Worm (Caenorhabditis elegans) whole organism, L1 larva: ENCODE data around the gene Y57G11C.22.

Experiments
- C04F5.9 ChIP-seq: sonication (generic microtip); optimal IDR thresholded peaks from 2 replicates; lab custom pipeline; 2016; ENCODE audit warnings: missing genetic modification characterization, missing compliant biosample characterization
- C16A3.4 ChIP-seq: fragments of 150-350 bp; optimal IDR thresholded peaks from 2 replicates; lab custom pipeline; 2014; ENCODE audit warnings: missing biosample characterization, missing genetic modification characterization
- C34B4.2 ChIP-seq: sonication (generic microtip); optimal IDR thresholded peaks from 2 replicates; lab custom pipeline; 2017; ENCODE audit warnings: mild to moderate bottlenecking, missing genetic modification characterization, missing compliant biosample characterization
- Y116A8C.19 ChIP-seq: sonication (generic microtip); optimal IDR thresholded peaks from 2 replicates; lab custom pipeline; 2016; ENCODE audit warnings: missing compliant biosample characterization, missing genetic modification characterization, borderline replicate concordance
- alr-1 ChIP-seq: fragments of 200-800 bp; sonication (Bioruptor generic); optimal IDR thresholded peaks from 2 replicates; lab custom pipeline; 2018; ENCODE audit warnings: borderline replicate concordance, mild to moderate bottlenecking, missing genetic modification characterization, missing compliant biosample characterization
- ama-1 ChIP-seq: fragments of 150-350 bp; optimal IDR thresholded peaks from 2 replicates; lab custom pipeline; 2014
- blmp-1 ChIP-seq: fragments of 150-350 bp; optimal IDR thresholded peaks from 2 replicates; lab custom pipeline; 2014; ENCODE audit warnings: missing biosample characterization, missing genetic modification characterization
- ceh-63 ChIP-seq: fragments of 200-800 bp; sonication (Bioruptor generic); optimal IDR thresholded peaks from 2 replicates; lab custom pipeline; 2018; ENCODE audit warnings: mild to moderate bottlenecking, missing genetic modification characterization, missing compliant biosample characterization
- ceh-8 ChIP-seq: fragments of 200-800 bp; sonication (Bioruptor generic); optimal IDR thresholded peaks from 2 replicates; lab custom pipeline; 2018; ENCODE audit warnings: mild to moderate bottlenecking, missing genetic modification characterization, moderate library complexity, missing compliant biosample characterization
- ceh-82 ChIP-seq, 3 experiments: fragments of 150-350 bp in 1 of 3; sonication (generic microtip) in 2 of 3; optimal IDR thresholded peaks; 2 replicates each; lab custom pipeline; 2014 to 2017; ENCODE audit warnings: missing biosample characterization in 3 of 3, missing genetic modification characterization in 3 of 3
- ceh-90 ChIP-seq: sonication (generic microtip); optimal IDR thresholded peaks from 2 replicates; lab custom pipeline; 2016; ENCODE audit warnings: missing genetic modification characterization, missing compliant biosample characterization
- ces-1 ChIP-seq: fragments of 150-350 bp; optimal IDR thresholded peaks from 2 replicates; lab custom pipeline; 2014; ENCODE audit warnings: missing biosample characterization, missing genetic modification reagents, missing genetic modification characterization
- dpl-1 ChIP-seq, 3 experiments: fragments of 150-350 bp in 2 of 3; sonication (generic microtip) in 1 of 3; optimal IDR thresholded peaks; 2 replicates each; lab custom pipeline; 2014 to 2017; ENCODE audit warnings: missing biosample characterization in 3 of 3, missing genetic modification characterization in 3 of 3, missing genetic modification reagents in 3 of 3
- dsc-1 ChIP-seq: sonication (generic microtip); optimal IDR thresholded peaks from 2 replicates; lab custom pipeline; 2016; ENCODE audit warnings: mild to moderate bottlenecking, missing genetic modification characterization, missing compliant biosample characterization
- efl-1 ChIP-seq, 4 experiments: fragments of 150-350 bp; optimal IDR thresholded peaks in 3 of 4; peaks in 1 of 4; 1 replicate in 1 of 4; 2 replicates in 3 of 4; lab custom pipeline; 2014; ENCODE audit warnings: missing biosample characterization in 2 of 4, missing genetic modification characterization in 2 of 4, missing genetic modification reagents in 2 of 4
- egl-13 ChIP-seq: sonication (generic microtip); optimal IDR thresholded peaks from 2 replicates; lab custom pipeline; 2016; ENCODE audit warnings: missing genotype, missing genetic modification reagents, missing genetic modification characterization, missing compliant biosample characterization
- elt-3 ChIP-seq, 6 experiments: fragments of 150-350 bp in 1 of 6; sonication (generic microtip); optimal IDR thresholded peaks; 2 replicates each; lab custom pipeline; 2017 to 2018; ENCODE audit warnings: missing biosample characterization in 6 of 6, missing genetic modification characterization in 6 of 6, inconsistent platforms in 1 of 6
- ets-5 ChIP-seq: fragments of 200-800 bp; sonication (Bioruptor generic); IDR thresholded peaks from 2 replicates; pipeline ENCODE4 v1.3.6; 2022; ENCODE audit warnings: missing genetic modification characterization, missing compliant biosample characterization
- fkh-10 ChIP-seq: sonication (generic microtip); optimal IDR thresholded peaks from 2 replicates; lab custom pipeline; 2017; ENCODE audit warnings: missing biosample characterization, missing genetic modification reagents, missing genetic modification characterization
- fos-1 ChIP-seq: fragments of 150-350 bp; optimal IDR thresholded peaks from 2 replicates; lab custom pipeline; 2014; ENCODE audit warnings: missing biosample characterization, missing genetic modification characterization
- hpl-2 ChIP-seq: fragments of 150-350 bp; optimal IDR thresholded peaks from 2 replicates; lab custom pipeline; 2014; ENCODE audit warnings: missing biosample characterization, missing genetic modification reagents, missing genetic modification characterization
- irx-1 ChIP-seq: sonication (generic microtip); optimal IDR thresholded peaks from 2 replicates; lab custom pipeline; 2016; ENCODE audit warnings: missing genetic modification characterization, missing compliant biosample characterization
- jun-1 ChIP-seq: fragments of 150-350 bp; optimal IDR thresholded peaks from 2 replicates; lab custom pipeline; 2014; ENCODE audit warnings: missing biosample characterization, missing genetic modification reagents, missing genetic modification characterization
- lin-13 ChIP-seq: fragments of 150-350 bp; optimal IDR thresholded peaks from 2 replicates; lab custom pipeline; 2014; ENCODE audit warnings: missing biosample characterization, missing genetic modification reagents, missing genetic modification characterization
- lin-14 ChIP-seq: fragments of 200-800 bp; sonication (Bioruptor generic); optimal IDR thresholded peaks from 2 replicates; lab custom pipeline; 2018; ENCODE audit warnings: mild to moderate bottlenecking, missing genetic modification characterization, moderate library complexity, missing compliant biosample characterization
- lin-15B ChIP-seq: fragments of 150-350 bp; sonication (generic microtip); optimal IDR thresholded peaks from 3 replicates; lab custom pipeline; 2014; ENCODE audit warnings: missing biosample characterization, missing genetic modification characterization
- lin-35 ChIP-seq, 2 experiments: fragments of 150-350 bp; optimal IDR thresholded peaks; 2 replicates each; lab custom pipeline; 2014; ENCODE audit warnings: missing biosample characterization in 2 of 2, missing genetic modification characterization in 2 of 2, missing genetic modification reagents in 2 of 2
- lin-39 ChIP-seq: fragments of 150-350 bp; optimal IDR thresholded peaks from 2 replicates; lab custom pipeline; 2014; ENCODE audit warnings: missing biosample characterization, missing genetic modification reagents, missing genetic modification characterization
- lir-3 ChIP-seq: sonication (generic microtip); optimal IDR thresholded peaks from 2 replicates; lab custom pipeline; 2016; ENCODE audit warnings: mild to moderate bottlenecking, missing genetic modification characterization, moderate library complexity, missing compliant biosample characterization; ENCODE audit not compliant: poor library complexity
- lsy-2 ChIP-seq, 2 experiments: fragments of 150-350 bp; optimal IDR thresholded peaks; 2 replicates each; lab custom pipeline; 2014; ENCODE audit warnings: missing biosample characterization in 2 of 2, missing genetic modification characterization in 2 of 2
- mdl-1 ChIP-seq, 2 experiments: fragments of 150-350 bp; optimal IDR thresholded peaks; 2 replicates each; lab custom pipeline; 2014 to 2017; ENCODE audit warnings: missing biosample characterization in 2 of 2, missing genetic modification characterization in 2 of 2, inconsistent platforms in 1 of 2
- mep-1 ChIP-seq: fragments of 150-350 bp; optimal IDR thresholded peaks from 2 replicates; lab custom pipeline; 2014; ENCODE audit warnings: missing biosample characterization, missing genetic modification characterization
- nhr-11 ChIP-seq: fragments of 150-350 bp; optimal IDR thresholded peaks from 2 replicates; lab custom pipeline; 2014; ENCODE audit warnings: missing biosample characterization, missing genetic modification characterization
- nhr-19 ChIP-seq: fragments of 200-800 bp; sonication (Bioruptor generic); conservative IDR thresholded peaks from 2 replicates; pipeline ENCODE4 v1.3.6; 2022; ENCODE audit warnings: missing genetic modification characterization, missing compliant biosample characterization
- nhr-237 ChIP-seq: fragments of 150-350 bp; optimal IDR thresholded peaks from 2 replicates; lab custom pipeline; 2014; ENCODE audit warnings: missing biosample characterization, missing genetic modification characterization
- nhr-28 ChIP-seq: fragments of 150-350 bp; optimal IDR thresholded peaks from 2 replicates; lab custom pipeline; 2014; ENCODE audit warnings: missing biosample characterization, missing genetic modification characterization
- nhr-71 ChIP-seq: sonication (generic microtip); optimal IDR thresholded peaks from 2 replicates; lab custom pipeline; 2016; ENCODE audit warnings: mild to moderate bottlenecking, missing genetic modification characterization, moderate library complexity, missing compliant biosample characterization
- nhr-76 ChIP-seq: sonication (generic microtip); optimal IDR thresholded peaks from 2 replicates; lab custom pipeline; 2017; ENCODE audit warnings: missing biosample characterization, missing genetic modification characterization
- nhr-77 ChIP-seq: fragments of 150-350 bp; optimal IDR thresholded peaks from 2 replicates; lab custom pipeline; 2014; ENCODE audit warnings: missing biosample characterization, missing genetic modification characterization
- nhr-85 ChIP-seq: sonication (generic microtip); peaks from one replicate; lab custom pipeline; 2016; ENCODE audit warnings: missing genetic modification characterization, inconsistent platforms, missing compliant biosample characterization
- nhr-90 ChIP-seq: sonication (generic microtip); optimal IDR thresholded peaks from 2 replicates; lab custom pipeline; 2016; ENCODE audit warnings: mild to moderate bottlenecking, missing genetic modification characterization, missing compliant biosample characterization; ENCODE audit not compliant: poor library complexity
- pax-3 ChIP-seq: fragments of 200-800 bp; sonication (Bioruptor generic); optimal IDR thresholded peaks from 2 replicates; lab custom pipeline; 2018; ENCODE audit warnings: mild to moderate bottlenecking, missing genetic modification characterization, moderate library complexity, missing compliant biosample characterization
- snu-23 ChIP-seq: sonication (generic microtip); optimal IDR thresholded peaks from 2 replicates; lab custom pipeline; 2016; ENCODE audit warnings: missing genetic modification characterization, missing compliant biosample characterization
- swsn-7 ChIP-seq: sonication (generic microtip); optimal IDR thresholded peaks from 2 replicates; lab custom pipeline; 2016; ENCODE audit warnings: missing genetic modification characterization, missing compliant biosample characterization
- tbx-2 ChIP-seq: sonication (generic microtip); optimal IDR thresholded peaks from 2 replicates; lab custom pipeline; 2016; ENCODE audit warnings: missing genetic modification characterization, missing compliant biosample characterization
- unc-62 ChIP-seq: fragments of 150-350 bp; optimal IDR thresholded peaks from 2 replicates; lab custom pipeline; 2014; ENCODE audit warnings: missing biosample characterization, missing genetic modification reagents, missing genetic modification characterization
- unc-98 ChIP-seq: fragments of 200-800 bp; sonication (Bioruptor generic); IDR thresholded peaks from 2 replicates; pipeline ENCODE4 v1.3.6; 2022; ENCODE audit warnings: missing genetic modification characterization, missing compliant biosample characterization
- xbp-1 ChIP-seq: sonication (generic microtip); optimal IDR thresholded peaks from 2 replicates; lab custom pipeline; 2016; ENCODE audit warnings: missing genetic modification characterization, missing compliant biosample characterization
- zip-4 ChIP-seq: fragments of 200-800 bp; sonication (Bioruptor generic); optimal IDR thresholded peaks from 2 replicates; lab custom pipeline; 2018; ENCODE audit warnings: mild to moderate bottlenecking, missing genetic modification characterization, moderate library complexity, missing compliant biosample characterization
- ztf-11 ChIP-seq, 2 experiments: sonication (generic microtip); optimal IDR thresholded peaks; 2 replicates each; lab custom pipeline; 2016 to 2017; ENCODE audit warnings: missing genetic modification characterization in 2 of 2, missing biosample characterization in 1 of 2, missing compliant biosample characterization in 1 of 2

Y57G11C.22 gene

ce11 chrIV:14872320-14872719 is 35.3 kb downstream of the Y57G11C.22 start (continued):
- no peak for TF ChIP-seq alr-1
- TF ChIP-seq ets-5 (GFP tag; lab: Robert Waterston, UW), result no peak
- no peak for TF ChIP-seq unc-98
- peak; percentile 4 to 34 (median 20) for TF ChIP-seq dpl-1 (GFP tag; optimal IDR thresholded peaks at IDR 0.05; lab: Kevin White, UChicago)
- peak; percentile 48 to 59 for TF ChIP-seq efl-1 (optimal IDR thresholded peaks at IDR 0.05; lab: Kevin White, UChicago)
- peak in 1 of 2 experiments; percentile 95 for TF ChIP-seq efl-1 (GFP tag; optimal IDR thresholded peaks at IDR 0.05 in 1 of 2; lab: Kevin White, UChicago)
- no peak for TF ChIP-seq ces-1
- TF ChIP-seq Y116A8C.19, result no peak
- peak; percentile 96 for TF ChIP-seq nhr-85 (tag; lab: Kevin White, UChicago)
- no peak for TF ChIP-seq ama-1 (lab: Kevin White, UChicago)
- TF ChIP-seq nhr-19 (GFP tag; lab: Robert Waterston, UW), result peak; percentile 59
- TF ChIP-seq lin-15B, result no peak
- TF ChIP-seq xbp-1 (tag; lab: Kevin White, UChicago), result peak; percentile 43
- no peak for TF ChIP-seq hpl-2 (GFP tag; lab: Kevin White, UChicago)
- TF ChIP-seq jun-1 (tag; lab: Kevin White, UChicago), result peak; percentile 2
- TF ChIP-seq nhr-76 (tag; lab: Kevin White, UChicago), result no peak
- no peak for TF ChIP-seq nhr-28 (tag; lab: Kevin White, UChicago)
- no peak for TF ChIP-seq irx-1 (tag; lab: Kevin White, UChicago)
- no peak for TF ChIP-seq unc-62 (GFP tag; lab: Kevin White, UChicago)
- no peak for TF ChIP-seq ceh-90 (tag; lab: Kevin White, UChicago)
- TF ChIP-seq mdl-1 (tag; optimal IDR thresholded peaks at IDR 0.05; lab: Kevin White, UChicago), result peak in 1 of 2 experiments; percentile 55
- no peak for TF ChIP-seq ceh-8
- TF ChIP-seq nhr-77 (tag; lab: Kevin White, UChicago), result peak; percentile 78
- peak in 1 of 2 experiments; percentile 41 for TF ChIP-seq ztf-11 (tag; optimal IDR thresholded peaks at IDR 0.05; lab: Kevin White, UChicago)
- TF ChIP-seq fkh-10 (GFP tag; lab: Kevin White, UChicago), result no peak
- TF ChIP-seq lin-39 (tag; lab: Kevin White, UChicago), result no peak
- TF ChIP-seq lin-13 (GFP tag; lab: Kevin White, UChicago), result peak; percentile 46
- TF ChIP-seq egl-13 (tag; lab: Kevin White, UChicago), result no peak
- TF ChIP-seq dsc-1 (tag; lab: Kevin White, UChicago), result no peak

ce11 chrIV:14874926-14875570 is 38.0 kb downstream of the Y57G11C.22 start:
- TF ChIP-seq lir-3 (tag; lab: Kevin White, UChicago) (no peak), C16A3.4 (tag; lab: Kevin White, UChicago) (peak; percentile 8), nhr-71 (tag; lab: Kevin White, UChicago) (peak; percentile 55), nhr-90 (tag; lab: Kevin White, UChicago) (peak; percentile 72), tbx-2 (tag; lab: Kevin White, UChicago) (peak; percentile 52), nhr-19 (GFP tag; lab: Robert Waterston, UW) (peak; percentile 40), pax-3 (no peak), lin-35 (GFP tag; optimal IDR thresholded peaks at IDR 0.05; lab: Kevin White, UChicago) (peak; percentile 20 to 56), snu-23 (peak; percentile 30), fos-1 (peak; percentile 2), elt-3 (tag; optimal IDR thresholded peaks at IDR 0.05; lab: Kevin White, UChicago) (peak in 2 of 6 experiments; percentile 1 to 52), nhr-11 (no peak), blmp-1 (tag; lab: Kevin White, UChicago) (peak; percentile 55), alr-1 (no peak), zip-4 (GFP tag; lab: Kevin White, UChicago) (no peak), C04F5.9 (no peak), nhr-77 (tag; lab: Kevin White, UChicago) (peak; percentile 77), lin-14 (GFP tag; lab: Kevin White, UChicago) (peak; percentile 66), swsn-7 (peak; percentile 34), lin-15B (no peak), lsy-2 (tag; optimal IDR thresholded peaks at IDR 0.05; lab: Kevin White, UChicago) (peak in 1 of 2 experiments; percentile 40), fkh-10 (GFP tag; lab: Kevin White, UChicago) (no peak), mep-1 (tag; lab: Kevin White, UChicago) (peak; percentile 52), efl-1 (optimal IDR thresholded peaks at IDR 0.05; lab: Kevin White, UChicago) (peak; percentile 4 to 10), efl-1 (GFP tag; optimal IDR thresholded peaks at IDR 0.05 in 1 of 2; lab: Kevin White, UChicago) (peak in 1 of 2 experiments; percentile 21), C34B4.2 (tag; lab: Kevin White, UChicago) (no peak), nhr-237 (tag; lab: Kevin White, UChicago) (no peak), ceh-82 (tag; optimal IDR thresholded peaks at IDR 0.05; lab: Kevin White, UChicago) (peak in 1 of 3 experiments; percentile 11), ceh-63 (GFP tag; lab: Kevin White, UChicago) (no peak)
